Fruit fly (Drosophila melanogaster) whole organism, embryonic: Measurements from ENCODE around the gene UQCR-14L.

Experiments
- Atf6 ChIP-seq: fragments of 200-800 bp; sonication (Bioruptor generic); IDR thresholded peaks from 2 replicates; pipeline ENCODE4 v1.3.6; 2022; ENCODE audit warnings: missing biosample characterization, missing genetic modification characterization
- B-H1 ChIP-seq: fragments of 200-800 bp; sonication (Bioruptor generic); IDR thresholded peaks from 3 replicates; pipeline ENCODE4 v1.3.6; 2022; ENCODE audit warnings: missing biosample characterization, missing genetic modification characterization
- BEAF-32 ChIP-seq: fragments of 200-800 bp; sonication (Bioruptor generic); optimal IDR thresholded peaks from 3 replicates; lab custom pipeline; 2017; ENCODE audit warnings: missing biosample characterization, missing genetic modification characterization, mild to moderate bottlenecking, moderate library complexity, missing genetic modification reagents
- BtbVII ChIP-seq: fragments of 200-800 bp; sonication (Bioruptor generic); optimal IDR thresholded peaks from 3 replicates; lab custom pipeline; 2017; ENCODE audit warnings: missing biosample characterization, mild to moderate bottlenecking, missing genetic modification characterization
- CG10654 ChIP-seq: fragments of 200-800 bp; sonication (Bioruptor generic); optimal IDR thresholded peaks from 2 replicates; lab custom pipeline; 2016; ENCODE audit warnings: missing biosample characterization, missing genetic modification characterization
- CG11093 ChIP-seq: fragments of 200-800 bp; sonication (Bioruptor generic); IDR thresholded peaks from 3 replicates; pipeline ENCODE4 v1.3.6; 2022; ENCODE audit warnings: missing biosample characterization, missing genetic modification characterization
- CG13296 ChIP-seq: fragments of 200-800 bp; sonication (Bioruptor generic); optimal IDR thresholded peaks from 3 replicates; lab custom pipeline; 2018; ENCODE audit warnings: missing biosample characterization, mild to moderate bottlenecking, missing genetic modification characterization
- CG14441 ChIP-seq: fragments of 200-800 bp; sonication (Bioruptor generic); IDR thresholded peaks from 2 replicates; pipeline ENCODE4 v1.3.6; 2022; ENCODE audit warnings: missing biosample characterization, missing genetic modification characterization
- CG14860 ChIP-seq: fragments of 200-800 bp; sonication (Bioruptor generic); IDR thresholded peaks from 3 replicates; pipeline ENCODE4 v1.3.6; 2022; ENCODE audit warnings: missing biosample characterization, missing genetic modification characterization; ENCODE audit not compliant: partially characterized antibody
- CG17385 ChIP-seq: fragments of 200-800 bp; sonication (Bioruptor generic); optimal IDR thresholded peaks from 3 replicates; lab custom pipeline; 2018; ENCODE audit warnings: missing biosample characterization, mild to moderate bottlenecking, missing genetic modification characterization
- CG18476 ChIP-seq: fragments of 200-800 bp; sonication (Bioruptor generic); optimal IDR thresholded peaks from 2 replicates; lab custom pipeline; 2016; ENCODE audit warnings: missing biosample characterization, mild to moderate bottlenecking, missing genetic modification characterization
- CG2199 ChIP-seq: fragments of 200-800 bp; sonication (Bioruptor generic); IDR thresholded peaks from 3 replicates; pipeline ENCODE4 v1.3.6; 2022; ENCODE audit warnings: missing biosample characterization, missing genetic modification characterization
- CG2202 ChIP-seq: fragments of 200-800 bp; sonication (Bioruptor generic); optimal IDR thresholded peaks from 2 replicates; lab custom pipeline; 2018; ENCODE audit warnings: missing biosample characterization, mild to moderate bottlenecking, missing genetic modification characterization
- CG2712 ChIP-seq: fragments of 200-800 bp; optimal IDR thresholded peaks from 3 replicates; lab custom pipeline; 2019; ENCODE audit warnings: missing biosample characterization, mild to moderate bottlenecking, missing genetic modification characterization, moderate library complexity
- CG30020 ChIP-seq: fragments of 200-800 bp; optimal IDR thresholded peaks from 2 replicates; lab custom pipeline; 2019; ENCODE audit warnings: missing biosample characterization, mild to moderate bottlenecking, missing genetic modification characterization, moderate library complexity
- CG30431 ChIP-seq: fragments of 200-800 bp; sonication (Bioruptor generic); optimal IDR thresholded peaks from 2 replicates; lab custom pipeline; 2017; ENCODE audit warnings: missing biosample characterization, missing genetic modification characterization
- CG3407 ChIP-seq: fragments of 200-800 bp; sonication (Bioruptor generic); optimal IDR thresholded peaks from 2 replicates; lab custom pipeline; 2018; ENCODE audit warnings: missing biosample characterization, mild to moderate bottlenecking, missing genetic modification characterization
- CG3726 ChIP-seq: fragments of 200-800 bp; sonication (Bioruptor generic); IDR thresholded peaks from 3 replicates; pipeline ENCODE4, ENCODE4 v1.3.6; 2022; ENCODE audit warnings: missing biosample characterization, missing genetic modification characterization
- CG4730 ChIP-seq: fragments of 200-800 bp; sonication (Bioruptor generic); IDR thresholded peaks from 2 replicates; pipeline ENCODE4 v1.3.6; 2022; ENCODE audit warnings: missing biosample characterization, missing genetic modification characterization
- CG5245 ChIP-seq: fragments of 200-800 bp; sonication (Bioruptor generic); optimal IDR thresholded peaks from 3 replicates; lab custom pipeline; 2016; ENCODE audit warnings: missing biosample characterization, missing genetic modification characterization
- CG6689 ChIP-seq: fragments of 200-800 bp; sonication (Bioruptor generic); IDR thresholded peaks from 2 replicates; pipeline ENCODE4 v1.3.6; 2022; ENCODE audit warnings: missing biosample characterization, missing genetic modification characterization
- Dad ChIP-seq: fragments of 200-800 bp; sonication (Bioruptor generic); optimal IDR thresholded peaks from 3 replicates; lab custom pipeline; 2016; ENCODE audit warnings: missing biosample characterization, missing genetic modification characterization
- Dek ChIP-seq: fragments of 200-800 bp; sonication (Bioruptor generic); optimal IDR thresholded peaks from 3 replicates; lab custom pipeline; 2019; ENCODE audit warnings: missing biosample characterization, mild to moderate bottlenecking, missing genetic modification characterization, moderate library complexity
- Dip2 ChIP-seq: fragments of 200-800 bp; sonication (Bioruptor generic); IDR thresholded peaks from 2 replicates; pipeline ENCODE4 v1.3.6; 2022; ENCODE audit warnings: missing biosample characterization, missing genetic modification characterization
- Drgx ChIP-seq: fragments of 200-800 bp; sonication (Bioruptor generic); IDR thresholded peaks from 2 replicates; pipeline ENCODE4 v1.3.6; 2022; ENCODE audit warnings: missing biosample characterization, missing genetic modification characterization
- E2f2 ChIP-seq: fragments of 200-800 bp; sonication (Bioruptor generic); IDR thresholded peaks from 2 replicates; pipeline ENCODE4 v1.3.6; 2022; ENCODE audit warnings: missing biosample characterization, missing genetic modification characterization
- Fer3 ChIP-seq: fragments of 200-800 bp; sonication (Bioruptor generic); optimal IDR thresholded peaks from 2 replicates; lab custom pipeline; 2018; ENCODE audit warnings: missing biosample characterization, mild to moderate bottlenecking, missing genetic modification characterization, moderate library complexity
- HHEX ChIP-seq: fragments of 200-800 bp; sonication (Bioruptor generic); optimal IDR thresholded peaks from 3 replicates; lab custom pipeline; 2017; ENCODE audit warnings: missing biosample characterization, mild to moderate bottlenecking, missing genetic modification characterization, missing genetic modification reagents
- Lhr ChIP-seq: fragments of 200-800 bp; sonication (Bioruptor generic); optimal IDR thresholded peaks from 3 replicates; lab custom pipeline; 2017; ENCODE audit warnings: mild to moderate bottlenecking, missing biosample characterization, missing genetic modification reagents, missing genetic modification characterization
- Mrtf ChIP-seq: fragments of 200-800 bp; sonication (Bioruptor generic); IDR thresholded peaks from 3 replicates; pipeline ENCODE4 v1.3.6; 2022; ENCODE audit warnings: missing biosample characterization, missing genetic modification characterization
- Myb ChIP-seq: fragments of 200-800 bp; sonication (Bioruptor generic); optimal IDR thresholded peaks from 2 replicates; lab custom pipeline; 2016; ENCODE audit warnings: missing biosample characterization, missing genetic modification characterization
- Sox100B ChIP-seq: fragments of 200-800 bp; sonication (Bioruptor generic); optimal IDR thresholded peaks from 3 replicates; lab custom pipeline; 2018; ENCODE audit warnings: missing biosample characterization, mild to moderate bottlenecking, missing genetic modification characterization
- crc ChIP-seq: fragments of 200-800 bp; sonication (Bioruptor generic); optimal IDR thresholded peaks from 2 replicates; lab custom pipeline; 2016; ENCODE audit warnings: missing biosample characterization, missing genetic modification characterization
- ewg ChIP-seq: fragments of 200-800 bp; sonication (Bioruptor generic); optimal IDR thresholded peaks from 3 replicates; lab custom pipeline; 2017; ENCODE audit warnings: mild to moderate bottlenecking, missing biosample characterization, missing genetic modification reagents, missing genetic modification characterization
- fd64A ChIP-seq: fragments of 200-800 bp; sonication (Bioruptor generic); optimal IDR thresholded peaks from 3 replicates; lab custom pipeline; 2018; ENCODE audit warnings: missing biosample characterization, mild to moderate bottlenecking, missing genetic modification characterization
- ken ChIP-seq: fragments of 200-800 bp; sonication (Bioruptor generic); IDR thresholded peaks from 3 replicates; pipeline ENCODE4 v1.3.6; 2022; ENCODE audit warnings: missing biosample characterization, missing genetic modification characterization
- lab ChIP-seq: fragments of 200-800 bp; sonication (Bioruptor generic); optimal IDR thresholded peaks from 3 replicates; lab custom pipeline; 2017; ENCODE audit warnings: missing biosample characterization, missing genetic modification characterization, mild to moderate bottlenecking, moderate library complexity, missing genetic modification reagents
- nom ChIP-seq: fragments of 200-800 bp; sonication (Bioruptor generic); optimal IDR thresholded peaks from 2 replicates; lab custom pipeline; 2017; ENCODE audit warnings: missing biosample characterization, missing genetic modification characterization, mild to moderate bottlenecking, moderate library complexity, missing genetic modification reagents
- onecut ChIP-seq: fragments of 200-800 bp; sonication (Bioruptor generic); IDR thresholded peaks from 2 replicates; pipeline ENCODE4 v1.3.6; 2022; ENCODE audit warnings: missing biosample characterization, missing genetic modification characterization
- otp ChIP-seq: fragments of 200-800 bp; sonication (Bioruptor generic); IDR thresholded peaks from 3 replicates; pipeline ENCODE4, ENCODE4 v1.3.6; 2022; ENCODE audit warnings: missing biosample characterization, missing genetic modification characterization
- pfk ChIP-seq: fragments of 200-800 bp; sonication (Bioruptor generic); optimal IDR thresholded peaks from 2 replicates; lab custom pipeline; 2018; ENCODE audit warnings: missing biosample characterization, mild to moderate bottlenecking, missing genetic modification characterization, moderate library complexity
- pnt ChIP-seq: fragments of 200-800 bp; sonication (Bioruptor generic); optimal IDR thresholded peaks from 3 replicates; lab custom pipeline; 2016; ENCODE audit warnings: missing biosample characterization, missing genetic modification characterization
- prd ChIP-seq, 3 experiments: fragments of >200 bp in 2 of 3; fragments of 200-800 bp in 1 of 3; sonication (Bioruptor generic) in 1 of 3; optimal IDR thresholded peaks in 2 of 3; IDR thresholded peaks in 1 of 3; 2 replicates in 2 of 3; 3 replicates in 1 of 3; pipeline versions ENCODE4 v1.3.6 to Lab custom; 2017 to 2022; ENCODE audit warnings: missing biosample characterization in 1 of 3, missing genetic modification characterization in 1 of 3
- sob ChIP-seq: fragments of 200-800 bp; sonication (Bioruptor generic); IDR thresholded peaks from 2 replicates; pipeline ENCODE4 v1.3.6; 2022; ENCODE audit warnings: missing biosample characterization, missing genetic modification characterization
- unc-4 ChIP-seq: fragments of 200-800 bp; sonication (Bioruptor generic); IDR thresholded peaks from 2 replicates; pipeline ENCODE4 v1.3.6; 2022; ENCODE audit warnings: missing biosample characterization, missing genetic modification characterization; ENCODE audit not compliant: partially characterized antibody
- zen2 ChIP-seq: fragments of 200-800 bp; sonication (Bioruptor generic); IDR thresholded peaks from 3 replicates; pipeline ENCODE4 v1.3.6; 2022; ENCODE audit warnings: missing biosample characterization, missing genetic modification characterization; ENCODE audit not compliant: partially characterized antibody
- zfh2 ChIP-seq: fragments of 200-800 bp; sonication (Bioruptor generic); optimal IDR thresholded peaks from 2 replicates; lab custom pipeline; 2016; ENCODE audit warnings: missing biosample characterization, missing genetic modification characterization

The UQCR-14L gene

dm6 chr3R:28339654-28340605, 46.1 kb downstream of the UQCR-14L start, which contains the start of the genes Gfat2 and Moca-cyp (continued):
- TF ChIP-seq Myb (GFP tag; lab: Kevin White, UChicago), result no peak
- peak; percentile 39 for TF ChIP-seq CG2202
- peak; percentile 74 for TF ChIP-seq sob (GFP tag; lab: Robert Waterston, UW)
- no peak; the same call in 2 of the 3 replicates for TF ChIP-seq zen2 (GFP tag; lab: Robert Waterston, UW)
- TF ChIP-seq CG4730 (GFP tag; lab: Robert Waterston, UW), result peak; percentile 53
- peak; percentile 54 for TF ChIP-seq CG17385 (GFP tag; lab: Kevin White, UChicago)
- peak; percentile 32 for TF ChIP-seq pfk (GFP tag; lab: Kevin White, UChicago)
- peak; percentile 29; the same call in 1 of the 2 replicates for TF ChIP-seq Atf6
- no peak for TF ChIP-seq CG5245
- TF ChIP-seq CG13296, result peak; percentile 56
- peak; percentile 47 for TF ChIP-seq Drgx
- peak; percentile 2 for TF ChIP-seq Lhr (GFP tag; lab: Kevin White, UChicago)
- TF ChIP-seq Dad, result peak; percentile 30
- TF ChIP-seq CG14441 (GFP tag; lab: Robert Waterston, UW), result peak; percentile 71
- no peak for TF ChIP-seq fd64A (GFP tag; lab: Kevin White, UChicago)
- peak; percentile 49 for TF ChIP-seq CG18476
- TF ChIP-seq prd (optimal IDR thresholded peaks at IDR 0.05; lab: Kevin White, UChicago), result no peak
- TF ChIP-seq prd (GFP tag; IDR thresholded peaks at IDR 0.05; lab: Robert Waterston, UW), result peak; percentile 65; the same call in 2 of the 3 replicates
- peak; percentile 55; the same call in 1 of the 2 replicates for TF ChIP-seq onecut (GFP tag; lab: Robert Waterston, UW)
- peak; percentile 42 for TF ChIP-seq CG10654 (GFP tag; lab: Kevin White, UChicago)
- TF ChIP-seq zfh2 (GFP tag; lab: Kevin White, UChicago), result peak; percentile 45
- peak; percentile 53 for TF ChIP-seq ewg (GFP tag; lab: Kevin White, UChicago)
- TF ChIP-seq pnt (GFP tag; lab: Kevin White, UChicago), result peak; percentile 8
- peak; percentile 45; the same call in 1 of the 3 replicates for TF ChIP-seq Mrtf (GFP tag; lab: Robert Waterston, UW)
- TF ChIP-seq CG2199 (GFP tag; lab: Robert Waterston, UW), result 0 out of 3 replicates have a peak, but pooled peaks have one; percentile 34
- TF ChIP-seq CG2712 (tag; lab: Kevin White, UChicago), result peak; percentile 73
- TF ChIP-seq Sox100B (GFP tag; lab: Kevin White, UChicago), result peak; percentile 61
- peak; percentile 8 for TF ChIP-seq BtbVII (GFP tag; lab: Kevin White, UChicago)
- peak; percentile 67 for TF ChIP-seq Fer3 (tag; lab: Kevin White, UChicago)
- peak; percentile 72 for TF ChIP-seq BEAF-32 (GFP tag; lab: Kevin White, UChicago)
- peak; percentile 54 for TF ChIP-seq HHEX (GFP tag; lab: Kevin White, UChicago)
- TF ChIP-seq nom (GFP tag; lab: Kevin White, UChicago), result no peak
- TF ChIP-seq lab (GFP tag; lab: Kevin White, UChicago), result peak; percentile 81
- TF ChIP-seq CG14860, result peak; percentile 52; the same call in 2 of the 3 replicates
- TF ChIP-seq unc-4 (GFP tag; lab: Robert Waterston, UW), result peak; percentile 61
- no peak for TF ChIP-seq CG30431 (GFP tag; lab: Kevin White, UChicago)
- TF ChIP-seq otp, result peak; percentile 15; the same call in 1 of the 3 replicates
- TF ChIP-seq Dip2 (GFP tag; lab: Robert Waterston, UW), result no peak
- TF ChIP-seq CG6689 (GFP tag; lab: Robert Waterston, UW), result peak; percentile 60
- peak; percentile 39 for TF ChIP-seq Dek (tag; lab: Kevin White, UChicago)
- TF ChIP-seq CG3407 (GFP tag; lab: Kevin White, UChicago), result peak; percentile 14
- no peak for TF ChIP-seq CG11093
- TF ChIP-seq CG3726, result no peak
- TF ChIP-seq E2f2 (GFP tag; lab: Robert Waterston, UW), result no peak
- no peak for TF ChIP-seq crc (GFP tag; lab: Kevin White, UChicago)
- peak; percentile 59; the same call in 2 of the 3 replicates for TF ChIP-seq ken (GFP tag; lab: Robert Waterston, UW)
- peak; percentile 60 for TF ChIP-seq B-H1
- peak; percentile 69 for TF ChIP-seq CG30020 (tag; lab: Kevin White, UChicago)
